Worm (Caenorhabditis elegans): ENCODE measurements around the gene del-2.

The del-2 gene

ce11 chrIV:9613072-9613590 is 28.7 kb downstream of the del-2 start:
- TF ChIP-seq jun-1 (tag; optimal IDR thresholded peaks at IDR 0.05) (no peak), nhr-25 (tag; optimal IDR thresholded peaks at IDR 0.05; ENCODE audit: borderline replicate concordance, insufficient read depth) (no peak), lin-1 (GFP tag; IDR thresholded peaks at IDR 0.05) (no peak), unc-62 (GFP tag; optimal IDR thresholded peaks at IDR 0.05 in 1 of 2) (peak in 1 of 2 experiments; percentile 44), unc-62 (tag; optimal IDR thresholded peaks at IDR 0.05) (no peak), daf-16 (GFP tag; optimal IDR thresholded peaks at IDR 0.05) (no peak), daf-16 (tag; optimal IDR thresholded peaks at IDR 0.05) (no peak)

ce11 chrIV:9610923-9611322 is 30.9 kb downstream of the del-2 start:
- TF ChIP-seq nhr-11 (tag; optimal IDR thresholded peaks at IDR 0.05) (no peak), mdl-1 (tag; optimal IDR thresholded peaks at IDR 0.05) (no peak), aly-2 (tag; optimal IDR thresholded peaks at IDR 0.05) (no peak), F37D6.2 (tag; optimal IDR thresholded peaks at IDR 0.05) (no peak), lin-38 (GFP tag; IDR thresholded peaks at IDR 0.05) (no peak), lsy-2 (tag; optimal IDR thresholded peaks at IDR 0.05) (no peak)

- no peak for TF ChIP-seq zip-11 (GFP tag; IDR thresholded peaks at IDR 0.05)
- no peak for TF ChIP-seq nhr-41 (GFP tag; IDR thresholded peaks at IDR 0.05)
- TF ChIP-seq tra-1 (GFP tag; IDR thresholded peaks at IDR 0.05), result no peak
- no peak for TF ChIP-seq F26F4.8 (GFP tag; conservative IDR thresholded peaks at IDR 0.05)
- TF ChIP-seq lsy-2 (tag; optimal IDR thresholded peaks at IDR 0.05), result no peak
- TF ChIP-seq snpc-1.2 (GFP tag; IDR thresholded peaks at IDR 0.05), result no peak
- no peak for TF ChIP-seq Y105C5A.15 (GFP tag; IDR thresholded peaks at IDR 0.05)
- no peak for TF ChIP-seq mxl-3 (GFP tag; optimal IDR thresholded peaks at IDR 0.05)
- TF ChIP-seq ceh-82 (tag; optimal IDR thresholded peaks at IDR 0.05), result no peak
- TF ChIP-seq zfp-3 (GFP tag; conservative IDR thresholded peaks at IDR 0.05), result no peak
- no peak for TF ChIP-seq ama-1 (optimal IDR thresholded peaks at IDR 0.05)
Measured at ce11 chrIV:9609095-9609494, 32.7 kb downstream of the del-2 start.

DNA sequence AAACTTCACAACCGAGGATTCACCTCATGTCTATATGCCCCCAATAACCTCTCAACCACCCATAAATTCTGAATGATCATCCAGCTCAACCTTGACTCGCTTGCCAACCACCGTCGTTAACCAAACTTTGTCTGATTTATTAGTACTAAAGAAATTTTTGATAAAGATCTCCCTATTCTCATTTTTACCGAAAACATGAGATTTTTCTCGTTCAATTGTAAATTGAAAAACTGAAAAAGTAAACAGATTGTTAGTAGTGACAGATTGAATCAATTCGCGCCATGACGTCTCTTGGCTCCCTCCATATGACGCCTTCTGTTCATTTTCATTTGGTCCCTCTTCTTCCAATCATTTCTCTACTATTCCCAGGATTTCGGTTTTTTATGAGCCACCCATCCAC is 33.9 kb downstream of the del-2 start:
- TF ChIP-seq unc-39 (tag; optimal IDR thresholded peaks at IDR 0.05), result no peak
- TF ChIP-seq rbr-2 (tag; optimal IDR thresholded peaks at IDR 0.05), result no peak
- no peak for TF ChIP-seq F10B5.3 (tag; optimal IDR thresholded peaks at IDR 0.05)
- TF ChIP-seq php-3 (GFP tag; IDR thresholded peaks at IDR 0.05), result no peak
- no peak for TF ChIP-seq Y5F2A.4 (GFP tag; optimal IDR thresholded peaks at IDR 0.05)
- TF ChIP-seq F26F4.8 (GFP tag; conservative IDR thresholded peaks at IDR 0.05), result no peak
- no peak for TF ChIP-seq arid-1 (GFP tag; conservative IDR thresholded peaks at IDR 0.05)
- TF ChIP-seq spr-3 (GFP tag; optimal IDR thresholded peaks at IDR 0.05), result no peak
- no peak for TF ChIP-seq lir-3 (tag; optimal IDR thresholded peaks at IDR 0.05)
- TF ChIP-seq lsy-2 (tag; optimal IDR thresholded peaks at IDR 0.05), result no peak
- no peak for TF ChIP-seq attf-4 (tag; optimal IDR thresholded peaks at IDR 0.05)
- TF ChIP-seq lin-29 (GFP tag; IDR thresholded peaks at IDR 0.05), result no peak
- TF ChIP-seq daf-8 (GFP tag; IDR thresholded peaks at IDR 0.05), result no peak
- TF ChIP-seq ZK546.5 (tag; optimal IDR thresholded peaks at IDR 0.05), result no peak
- TF ChIP-seq snpc-4 (tag; optimal IDR thresholded peaks at IDR 0.05), result no peak

DNA sequence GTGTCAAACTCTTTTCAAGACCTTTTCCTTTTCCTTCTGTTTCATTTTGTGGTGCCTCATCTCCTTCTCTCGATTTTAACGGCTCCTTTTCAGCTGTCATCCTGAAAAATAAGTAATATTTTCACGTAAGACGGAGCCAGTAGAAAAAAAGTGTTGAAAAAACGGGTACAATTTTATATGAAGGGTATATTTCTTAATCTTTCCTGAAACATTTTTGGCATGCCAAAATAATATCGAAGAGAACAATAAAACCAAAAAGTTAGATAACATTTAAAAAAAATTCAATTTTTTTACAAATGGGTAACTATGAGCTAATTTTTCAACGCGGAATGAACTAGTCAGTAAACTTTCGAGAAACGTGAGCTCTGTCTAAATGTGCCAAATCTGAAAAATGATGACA is 40.2 kb downstream of the del-2 start, which contains the start of gene aat-1:
aat-1 (minus strand) TSS at position 101 of the 400 bp plus-strand sequence.
- no peak for TF ChIP-seq ceh-20 (GFP tag; IDR thresholded peaks at IDR 0.05)
- no peak for TF ChIP-seq cey-2 (tag; optimal IDR thresholded peaks at IDR 0.05; ENCODE audit: borderline replicate concordance, insufficient read depth)
- TF ChIP-seq dmd-8 (GFP tag; IDR thresholded peaks at IDR 0.05), result no peak
- TF ChIP-seq snpc-4 (tag; optimal IDR thresholded peaks at IDR 0.05), result no peak
- TF ChIP-seq F49E8.2 (tag; optimal IDR thresholded peaks at IDR 0.05; ENCODE audit: borderline replicate concordance), result no peak
- TF ChIP-seq ZK546.5 (tag; optimal IDR thresholded peaks at IDR 0.05), result no peak
- no peak for TF ChIP-seq Y48G9A.11 (GFP tag; IDR thresholded peaks at IDR 0.05)
- no peak for TF ChIP-seq daf-8 (GFP tag; IDR thresholded peaks at IDR 0.05)
- TF ChIP-seq ceh-62 (tag; optimal IDR thresholded peaks at IDR 0.05), result no peak
- TF ChIP-seq nhr-10 (tag; optimal IDR thresholded peaks at IDR 0.05), result no peak
- no peak for TF ChIP-seq zfp-3 (GFP tag; conservative IDR thresholded peaks at IDR 0.05)
- TF ChIP-seq Y105C5A.15 (GFP tag; IDR thresholded peaks at IDR 0.05), result no peak
- no peak for TF ChIP-seq hlh-30 (tag; optimal IDR thresholded peaks at IDR 0.05; ENCODE audit: insufficient read depth)
- TF ChIP-seq egl-43 (GFP tag; IDR thresholded peaks at IDR 0.05), result no peak
- TF ChIP-seq lim-7 (GFP tag; IDR thresholded peaks at IDR 0.05), result no peak
- TF ChIP-seq nhr-42 (GFP tag; IDR thresholded peaks at IDR 0.05), result no peak
